Worm (Caenorhabditis elegans) whole organism, midembryonic: Measurements from ENCODE around the gene F47B7.3.

ENCODE experiments used
- T22C8.4 ChIP-seq: fragments of 200-800 bp; sonication (Bioruptor generic); IDR thresholded peaks from 2 replicates; pipeline ENCODE4 v1.3.6; 2022; ENCODE audit warnings: missing genetic modification characterization, missing compliant biosample characterization
- cog-1 ChIP-seq: sonication (generic microtip); optimal IDR thresholded peaks from 2 replicates; lab custom pipeline; 2016; ENCODE audit warnings: missing genetic modification characterization, missing compliant biosample characterization
- flt-1 ChIP-seq: fragments of 200-800 bp; sonication (Bioruptor generic); IDR thresholded peaks from 2 replicates; pipeline ENCODE4 v1.3.6; 2022; ENCODE audit warnings: missing genetic modification characterization, missing compliant biosample characterization
- klf-2 ChIP-seq: fragments of 200-800 bp; sonication (Bioruptor generic); conservative IDR thresholded peaks from 2 replicates; pipeline ENCODE4 v1.3.6; 2022; ENCODE audit warnings: missing genetic modification reagents, missing genetic modification characterization, missing compliant biosample characterization
- med-1 ChIP-seq: sonication (generic microtip); optimal IDR thresholded peaks from 2 replicates; lab custom pipeline; 2017; ENCODE audit warnings: missing genetic modification characterization, mild to moderate bottlenecking, missing compliant biosample characterization, antibody characterized with exemption, missing genetic modification reagents; ENCODE audit not compliant: insufficient read depth
- ref-1 ChIP-seq: fragments of 200-800 bp; sonication (Bioruptor generic); conservative IDR thresholded peaks from 2 replicates; pipeline ENCODE4 v1.3.6; 2022; ENCODE audit warnings: missing genetic modification reagents, missing genetic modification characterization, missing compliant biosample characterization
- tab-1 ChIP-seq: fragments of 200-800 bp; sonication (Bioruptor generic); IDR thresholded peaks from 2 replicates; pipeline ENCODE4 v1.3.6; 2022; ENCODE audit warnings: missing genetic modification characterization, missing compliant biosample characterization
- ztf-23 ChIP-seq: fragments of 200-800 bp; sonication (Bioruptor generic); IDR thresholded peaks from 2 replicates; pipeline ENCODE4 v1.3.6; 2022; ENCODE audit warnings: missing genetic modification reagents, missing genetic modification characterization, missing compliant biosample characterization
- ztf-29 ChIP-seq: fragments of 200-800 bp; sonication (Bioruptor generic); IDR thresholded peaks from 2 replicates; pipeline ENCODE4 v1.3.6; 2022; ENCODE audit warnings: missing genetic modification reagents, missing genetic modification characterization, missing compliant biosample characterization

DNA sequence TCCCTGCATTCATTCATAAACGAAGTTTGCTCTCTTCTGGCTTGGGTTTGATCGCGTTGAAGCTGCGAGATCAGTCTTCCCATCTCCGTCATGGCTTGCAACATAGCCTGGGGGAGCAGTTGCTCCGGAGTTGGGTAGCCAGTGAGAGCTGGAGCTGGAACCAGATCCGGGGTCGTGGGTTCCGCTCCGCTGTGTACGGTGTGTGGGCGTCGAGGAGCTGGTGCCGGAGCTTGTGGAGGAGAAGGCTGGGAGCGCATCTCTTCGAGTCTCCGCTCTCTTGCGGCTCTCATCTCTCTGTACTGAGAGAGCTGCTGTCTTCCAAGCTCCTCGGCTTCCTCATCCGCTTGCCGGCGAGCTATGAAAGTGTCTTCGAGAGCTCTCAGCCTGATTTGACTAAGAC is 11.8 kb downstream of the F47B7.3 start:
- no peak for TF ChIP-seq flt-1 (GFP tag; lab: Robert Waterston, UW)
- 0 out of 2 replicates have a peak, but pooled peaks have one; percentile 11 for TF ChIP-seq tab-1
- TF ChIP-seq ref-1 (GFP tag; lab: Robert Waterston, UW) = no peak
- TF ChIP-seq ztf-29 (GFP tag; lab: Robert Waterston, UW) = no peak
- TF ChIP-seq med-1 = no peak
- no peak for TF ChIP-seq T22C8.4
- TF ChIP-seq klf-2 = no peak
- TF ChIP-seq cog-1 (tag; lab: Kevin White, UChicago) = no peak
- no peak for TF ChIP-seq ztf-23 (GFP tag; lab: Robert Waterston, UW)
